Worm (Caenorhabditis elegans) whole organism, L4 larva: ENCODE measurements around the gene egl-15.
A peak's percentile ranks its signal among the peaks of the same experiment; 100 is the strongest.

ENCODE experiments used
- F26F4.8 ChIP-seq: fragments of 200-800 bp; sonication (Bioruptor generic); conservative IDR thresholded peaks from 2 replicates; pipeline ENCODE4 v1.3.6; 2022; ENCODE audit warnings: missing genetic modification characterization, missing compliant biosample characterization
- T26A8.4 ChIP-seq: fragments of 200-800 bp; sonication (Bioruptor generic); IDR thresholded peaks from 2 replicates; pipeline ENCODE4 v1.3.6; 2022; ENCODE audit warnings: missing genetic modification characterization, missing compliant biosample characterization
- Y48G9A.11 ChIP-seq: fragments of 200-800 bp; sonication (Bioruptor generic); IDR thresholded peaks from 2 replicates; pipeline ENCODE4 v1.3.6; 2022; ENCODE audit warnings: missing genetic modification reagents, missing genetic modification characterization, missing compliant biosample characterization
- Y75B8A.6 ChIP-seq: fragments of 200-800 bp; sonication (Bioruptor generic); IDR thresholded peaks from 2 replicates; pipeline ENCODE4 v1.3.6; 2022; ENCODE audit warnings: missing genetic modification reagents, missing genetic modification characterization, missing compliant biosample characterization
- aha-1 ChIP-seq: fragments of 150-350 bp; peaks from one replicate; lab custom pipeline; 2014; ENCODE audit warnings: missing biosample characterization, missing genetic modification characterization
- ceh-20 ChIP-seq: fragments of 200-800 bp; sonication (Bioruptor generic); IDR thresholded peaks from 2 replicates; pipeline ENCODE4 v1.3.6; 2022; ENCODE audit warnings: missing genetic modification reagents, missing genetic modification characterization, missing compliant biosample characterization
- ceh-28 ChIP-seq: fragments of 150-350 bp; optimal IDR thresholded peaks from 2 replicates; lab custom pipeline; 2014; ENCODE audit warnings: missing biosample characterization, missing genetic modification reagents, missing genetic modification characterization
- ces-1 ChIP-seq: fragments of 150-350 bp; sonication (generic microtip); optimal IDR thresholded peaks from 4 replicates; lab custom pipeline; 2014; ENCODE audit warnings: missing biosample characterization, missing genetic modification reagents, missing genetic modification characterization
- cey-2 ChIP-seq: sonication (generic microtip); optimal IDR thresholded peaks from 3 replicates; lab custom pipeline; 2017; ENCODE audit warnings: missing genetic modification characterization, mild to moderate bottlenecking, missing compliant biosample characterization, antibody characterized with exemption, borderline replicate concordance; ENCODE audit not compliant: insufficient read depth
- ctbp-1 ChIP-seq: fragments of 200-800 bp; sonication (Bioruptor generic); IDR thresholded peaks from 2 replicates; pipeline ENCODE4 v1.3.6; 2022; ENCODE audit warnings: missing genetic modification reagents, missing genetic modification characterization, missing compliant biosample characterization
- daf-12 ChIP-seq: fragments of 150-350 bp; optimal IDR thresholded peaks from 2 replicates; lab custom pipeline; 2014; ENCODE audit warnings: missing biosample characterization, missing genetic modification reagents, missing genetic modification characterization
- daf-16 ChIP-seq, 3 experiments: sonication (generic microtip); optimal IDR thresholded peaks; 2 replicates each; lab custom pipeline; 2016 to 2017; ENCODE audit warnings: missing genetic modification characterization in 3 of 3, missing genetic modification reagents in 3 of 3, mild to moderate bottlenecking in 2 of 3, missing compliant biosample characterization in 2 of 3, missing biosample characterization in 1 of 3, moderate library complexity in 1 of 3
- daf-8 ChIP-seq: fragments of 200-800 bp; sonication (Bioruptor generic); IDR thresholded peaks from 2 replicates; pipeline ENCODE4 v1.3.6; 2022; ENCODE audit warnings: missing genetic modification characterization, missing compliant biosample characterization
- dmd-6 ChIP-seq: fragments of 200-800 bp; sonication (Bioruptor generic); IDR thresholded peaks from 2 replicates; pipeline ENCODE4 v1.3.6; 2022; ENCODE audit warnings: missing genetic modification reagents, missing genetic modification characterization, missing compliant biosample characterization
- dmd-8 ChIP-seq: fragments of 200-800 bp; sonication (Bioruptor generic); IDR thresholded peaks from 2 replicates; pipeline ENCODE4 v1.3.6; 2022; ENCODE audit warnings: missing genetic modification characterization, missing compliant biosample characterization
- dve-1 ChIP-seq: sonication (generic microtip); optimal IDR thresholded peaks from 2 replicates; lab custom pipeline; 2017; ENCODE audit warnings: antibody characterized with exemption, mild to moderate bottlenecking, missing genetic modification characterization, missing compliant biosample characterization; ENCODE audit not compliant: insufficient read depth
- fos-1 ChIP-seq: fragments of 150-350 bp; optimal IDR thresholded peaks from 2 replicates; lab custom pipeline; 2014; ENCODE audit warnings: missing biosample characterization, missing genetic modification characterization
- hif-1 ChIP-seq, 2 experiments: sonication (generic microtip); optimal IDR thresholded peaks; 2 replicates each; lab custom pipeline; 2016 to 2017; ENCODE audit warnings: missing compliant biosample characterization in 2 of 2, missing genetic modification characterization in 2 of 2, missing genetic modification reagents in 2 of 2, missing genotype in 2 of 2, mild to moderate bottlenecking in 1 of 2
- hlh-11 ChIP-seq: fragments of 200-800 bp; sonication (Bioruptor generic); optimal IDR thresholded peaks from 2 replicates; lab custom pipeline; 2018; ENCODE audit warnings: mild to moderate bottlenecking, missing genetic modification characterization, missing compliant biosample characterization
- hmg-1.1 ChIP-seq: fragments of 200-800 bp; sonication (Bioruptor generic); IDR thresholded peaks from 2 replicates; pipeline ENCODE4 v1.3.6; 2022; ENCODE audit warnings: missing genetic modification reagents, missing genetic modification characterization, missing compliant biosample characterization
- jun-1 ChIP-seq: fragments of 150-350 bp; optimal IDR thresholded peaks from 2 replicates; lab custom pipeline; 2014; ENCODE audit warnings: missing biosample characterization, missing genetic modification reagents, missing genetic modification characterization
- lin-39 ChIP-seq: fragments of 150-350 bp; optimal IDR thresholded peaks from 2 replicates; lab custom pipeline; 2014; ENCODE audit warnings: missing biosample characterization, missing genetic modification reagents, missing genetic modification characterization
- lir-3 ChIP-seq: sonication (generic microtip); optimal IDR thresholded peaks from 2 replicates; lab custom pipeline; 2016; ENCODE audit warnings: mild to moderate bottlenecking, missing genetic modification characterization, missing compliant biosample characterization
- mes-2 ChIP-seq: sonication (generic microtip); optimal IDR thresholded peaks from 2 replicates; lab custom pipeline; 2016; ENCODE audit warnings: missing genotype, mild to moderate bottlenecking, missing genetic modification characterization, missing compliant biosample characterization; ENCODE audit not compliant: poor library complexity, severe bottlenecking
- nhr-10 ChIP-seq: fragments of 150-350 bp; optimal IDR thresholded peaks from 2 replicates; lab custom pipeline; 2014; ENCODE audit warnings: missing biosample characterization, missing genetic modification characterization
- nhr-102 ChIP-seq: sonication (generic microtip); optimal IDR thresholded peaks from 2 replicates; lab custom pipeline; 2016; ENCODE audit warnings: mild to moderate bottlenecking, missing genetic modification characterization, moderate library complexity, missing compliant biosample characterization
- nhr-28 ChIP-seq: fragments of 150-350 bp; optimal IDR thresholded peaks from 2 replicates; lab custom pipeline; 2014; ENCODE audit warnings: missing biosample characterization, missing genetic modification characterization
- pha-4 ChIP-seq, 2 experiments: fragments of 150-350 bp in 1 of 2; fragments of 200-800 bp in 1 of 2; sonication (Bioruptor generic) in 1 of 2; IDR thresholded peaks in 1 of 2; optimal IDR thresholded peaks in 1 of 2; 2 replicates each; pipeline versions ENCODE4 v1.3.6 to Lab custom; 2014 to 2022; ENCODE audit warnings: missing genetic modification characterization in 2 of 2, missing genetic modification reagents in 2 of 2, missing biosample characterization in 1 of 2, missing compliant biosample characterization in 1 of 2
- php-3 ChIP-seq: fragments of 200-800 bp; sonication (Bioruptor generic); IDR thresholded peaks from 2 replicates; pipeline ENCODE4 v1.3.6; 2022; ENCODE audit warnings: missing genetic modification reagents, missing genetic modification characterization, missing compliant biosample characterization
- rbr-2 ChIP-seq: sonication (generic microtip); optimal IDR thresholded peaks from 2 replicates; lab custom pipeline; 2016; ENCODE audit warnings: missing genotype, missing genetic modification characterization, missing compliant biosample characterization
- saeg-2 ChIP-seq: fragments of 200-800 bp; sonication (Bioruptor generic); IDR thresholded peaks from 2 replicates; pipeline ENCODE4 v1.3.6; 2022; ENCODE audit warnings: missing genetic modification reagents, missing genetic modification characterization, missing compliant biosample characterization
- snpc-1.2 ChIP-seq: fragments of 200-800 bp; sonication (Bioruptor generic); IDR thresholded peaks from 2 replicates; pipeline ENCODE4 v1.3.6; 2022; ENCODE audit warnings: missing genetic modification reagents, missing genetic modification characterization, missing compliant biosample characterization
- spr-1 ChIP-seq: sonication (generic microtip); optimal IDR thresholded peaks from 2 replicates; lab custom pipeline; 2016; ENCODE audit warnings: mild to moderate bottlenecking, missing genetic modification characterization, missing compliant biosample characterization
- tag-97 ChIP-seq: fragments of 200-800 bp; sonication (Bioruptor generic); IDR thresholded peaks from 2 replicates; pipeline ENCODE4 v1.3.6; 2022; ENCODE audit warnings: missing genetic modification characterization, missing compliant biosample characterization
- vab-7 ChIP-seq: fragments of 200-800 bp; sonication (Bioruptor generic); IDR thresholded peaks from 2 replicates; pipeline ENCODE4 v1.3.6; 2022; ENCODE audit warnings: missing genetic modification reagents, missing genetic modification characterization, missing compliant biosample characterization
- zag-1 ChIP-seq: fragments of 150-350 bp; optimal IDR thresholded peaks from 2 replicates; lab custom pipeline; 2014; ENCODE audit warnings: missing biosample characterization, missing genetic modification characterization
- ztf-7 ChIP-seq: fragments of 150-350 bp; optimal IDR thresholded peaks from 2 replicates; lab custom pipeline; 2014; ENCODE audit warnings: missing biosample characterization, missing genetic modification characterization

Gene egl-15

ce11 chrX:10981374-10981773 is 34.8 kb upstream of the egl-15 start:
- no peak for TF ChIP-seq ceh-28 (tag; lab: Kevin White, UChicago)
- TF ChIP-seq zag-1 = no peak
- peak; percentile 62 for TF ChIP-seq aha-1 (tag; lab: Kevin White, UChicago)
- no peak for TF ChIP-seq T26A8.4
- TF ChIP-seq dmd-6 = peak; percentile 43
- TF ChIP-seq mes-2 (tag; lab: Kevin White, UChicago) = no peak
- TF ChIP-seq fos-1 (tag; lab: Kevin White, UChicago) = no peak
- TF ChIP-seq php-3 (GFP tag; lab: Robert Waterston, UW) = no peak
- no peak for TF ChIP-seq nhr-28 (tag; lab: Kevin White, UChicago)
- TF ChIP-seq ces-1 (GFP tag; lab: Kevin White, UChicago) = no peak
- TF ChIP-seq daf-12 = no peak
- no peak for TF ChIP-seq nhr-102 (tag; lab: Kevin White, UChicago)
- TF ChIP-seq Y75B8A.6 (GFP tag; lab: Robert Waterston, UW) = no peak
- peak in 1 of 2 experiments; percentile 25 for TF ChIP-seq daf-16 (GFP tag; optimal IDR thresholded peaks at IDR 0.05; lab: Kevin White, UChicago)
- peak; percentile 87 for TF ChIP-seq daf-16 (tag; optimal IDR thresholded peaks at IDR 0.05; lab: Kevin White, UChicago)
- TF ChIP-seq vab-7 (GFP tag; lab: Robert Waterston, UW) = no peak

ce11 chrX:10982051-10982450 is 34.1 kb upstream of the egl-15 start, which contains the start of gene ver-4:
Gene ver-4, plus strand, starts transcription at chrX:10982351.
- TF ChIP-seq pha-4 (GFP tag; IDR thresholded peaks at IDR 0.05; lab: Robert Waterston, UW) (no peak), pha-4 (tag; optimal IDR thresholded peaks at IDR 0.05; lab: Kevin White, UChicago) (no peak), nhr-10 (tag; lab: Kevin White, UChicago) (no peak), aha-1 (tag; lab: Kevin White, UChicago) (peak; percentile 34), T26A8.4 (no peak), F26F4.8 (GFP tag; lab: Robert Waterston, UW) (no peak)
- TF ChIP-seq, all 104 proteins: peak for 1

- TF ChIP-seq snpc-1.2 (GFP tag; lab: Robert Waterston, UW) = no peak
- TF ChIP-seq ceh-20 (GFP tag; lab: Robert Waterston, UW) = no peak
- no peak for TF ChIP-seq spr-1 (tag; lab: Kevin White, UChicago)
- no peak for TF ChIP-seq hif-1 (tag; optimal IDR thresholded peaks at IDR 0.05; lab: Kevin White, UChicago)
- TF ChIP-seq dmd-8 (GFP tag; lab: Robert Waterston, UW) = no peak
- no peak for TF ChIP-seq daf-8 (GFP tag; lab: Robert Waterston, UW)
- no peak for TF ChIP-seq cey-2 (tag; lab: Kevin White, UChicago)
- no peak for TF ChIP-seq vab-7 (GFP tag; lab: Robert Waterston, UW)
- TF ChIP-seq jun-1 (tag; lab: Kevin White, UChicago) = no peak
- TF ChIP-seq rbr-2 (tag; lab: Kevin White, UChicago) = no peak
- TF ChIP-seq lir-3 (tag; lab: Kevin White, UChicago) = no peak
- no peak for TF ChIP-seq ctbp-1 (GFP tag; lab: Robert Waterston, UW)
Observed at ce11 chrX:10989286-10989685, 26.9 kb upstream of the egl-15 start.

DNA sequence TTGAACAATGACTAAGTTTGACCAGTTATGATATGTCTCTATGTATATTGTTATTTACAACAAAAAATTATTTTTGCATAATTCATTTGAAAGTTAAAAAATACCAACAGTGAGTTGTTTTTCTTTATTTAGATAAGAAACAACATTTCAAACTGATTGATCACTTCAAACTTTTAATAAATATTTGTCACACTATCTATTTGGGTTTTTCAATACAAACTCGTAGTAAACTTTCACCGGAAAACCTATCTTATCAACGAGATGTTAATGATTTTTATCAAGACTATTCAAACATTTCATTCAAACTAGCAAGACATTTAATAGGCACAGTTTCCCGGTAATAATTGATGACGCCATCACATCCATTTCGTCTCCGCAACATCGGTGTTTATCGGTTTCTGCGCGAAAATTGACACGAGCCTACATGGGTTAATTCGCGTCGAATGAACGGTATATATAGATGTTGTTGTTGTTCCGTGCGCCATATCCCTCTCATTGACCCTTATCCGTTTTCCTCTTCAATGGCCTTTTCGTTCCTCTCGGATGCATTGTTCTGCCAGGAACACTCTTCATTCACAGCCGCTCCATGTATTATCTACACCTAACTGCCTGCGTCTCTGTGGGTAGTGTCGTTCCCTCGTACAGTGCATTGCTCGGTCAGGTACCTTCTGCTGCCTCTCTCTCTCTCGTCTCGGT is 25.9 kb upstream of the egl-15 start:
- TF ChIP-seq tag-97 (GFP tag; lab: Robert Waterston, UW) = 0 out of 2 replicates have a peak, but pooled peaks have one; percentile 29
- TF ChIP-seq ces-1 (GFP tag; lab: Kevin White, UChicago) = no peak
- TF ChIP-seq dve-1 = peak; percentile 29
- TF ChIP-seq hlh-11 = peak; percentile 48
- no peak for TF ChIP-seq pha-4 (GFP tag; IDR thresholded peaks at IDR 0.05; lab: Robert Waterston, UW)
- TF ChIP-seq pha-4 (tag; optimal IDR thresholded peaks at IDR 0.05; lab: Kevin White, UChicago) = no peak
- peak; percentile 68 for TF ChIP-seq php-3 (GFP tag; lab: Robert Waterston, UW)
- TF ChIP-seq ztf-7 = no peak
- peak; percentile 20; the same call in 1 of the 2 replicates for TF ChIP-seq dmd-6
- TF ChIP-seq hmg-1.1 (GFP tag; lab: Robert Waterston, UW) = peak; percentile 42; the same call in 1 of the 2 replicates
- TF ChIP-seq saeg-2 (GFP tag; lab: Robert Waterston, UW) = 0 out of 2 replicates have a peak, but pooled peaks have one; percentile 11
- TF ChIP-seq Y48G9A.11 (GFP tag; lab: Robert Waterston, UW) = no peak
- no peak for TF ChIP-seq daf-16 (GFP tag; optimal IDR thresholded peaks at IDR 0.05; lab: Kevin White, UChicago)
- peak; percentile 88 for TF ChIP-seq daf-16 (tag; optimal IDR thresholded peaks at IDR 0.05; lab: Kevin White, UChicago)
- TF ChIP-seq aha-1 (tag; lab: Kevin White, UChicago) = peak; percentile 74
- peak; percentile 7 for TF ChIP-seq nhr-28 (tag; lab: Kevin White, UChicago)
- no peak for TF ChIP-seq T26A8.4
- no peak for TF ChIP-seq lin-39
